Fruit fly (Drosophila melanogaster) Kc167 (cell line): ENCODE results near the gene CG1812.

ENCODE experiments used
- Myc ChIP-seq: fragments of >200 bp; optimal IDR thresholded peaks from 2 replicates; lab custom pipeline; 2017; ENCODE audit warnings: missing external identifiers
- Sin3A ChIP-seq: fragments of >200 bp; optimal IDR thresholded peaks from 2 replicates; lab custom pipeline; 2018; ENCODE audit warnings: missing external identifiers
- h ChIP-seq: fragments of >200 bp; optimal IDR thresholded peaks from 3 replicates; lab custom pipeline; 2018; ENCODE audit warnings: missing external identifiers
- insv ChIP-seq: fragments of >200 bp; optimal IDR thresholded peaks from 3 replicates; lab custom pipeline; 2018; ENCODE audit warnings: missing external identifiers
- psq ChIP-seq: fragments of >200 bp; optimal IDR thresholded peaks from 2 replicates; lab custom pipeline; 2017; ENCODE audit warnings: missing external identifiers
- ttk ChIP-seq: sonication (Bioruptor generic); optimal IDR thresholded peaks from 2 replicates; lab custom pipeline; 2017; ENCODE audit warnings: missing external identifiers

DNA sequence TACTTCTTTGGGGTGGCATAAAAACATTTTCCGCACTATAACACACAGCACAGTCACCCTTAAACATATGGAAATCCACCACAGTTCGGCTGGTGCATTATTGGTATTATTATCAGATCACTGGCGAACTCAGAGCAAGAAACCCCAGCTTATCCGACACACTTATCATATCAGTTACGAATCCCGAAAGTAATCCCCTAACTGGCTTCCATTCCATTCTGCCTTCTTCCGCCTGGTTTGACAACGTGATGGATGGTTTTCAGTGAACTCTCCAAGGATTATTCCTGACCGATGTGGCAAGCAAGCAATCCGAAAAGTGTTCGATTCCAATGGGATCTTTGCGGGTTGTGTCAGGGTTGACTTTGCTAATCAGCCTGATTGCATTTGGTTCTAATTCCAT lies 12.4 kb upstream of the CG1812 start:
- TF ChIP-seq psq (lab: Kevin White, UChicago) (no peak), insv (no peak), Sin3A (lab: Kevin White, UChicago) (no peak), Myc (no peak), ttk (lab: Kevin White, UChicago) (no peak), h (lab: Kevin White, UChicago) (no peak)
